Worm (Caenorhabditis elegans): ENCODE results near the gene C17C3.1.

The C17C3.1 gene

ce11 chrII:5557134-5557533 is 13.2 kb upstream of the C17C3.1 start:
- TF ChIP-seq snpc-4 (GFP tag; optimal IDR thresholded peaks at IDR 0.05) (no peak), snpc-4 (tag; optimal IDR thresholded peaks at IDR 0.05) (peak in 1 of 4 experiments; percentile 7), nhr-80 (tag; optimal IDR thresholded peaks at IDR 0.05) (peak; percentile 55), nhr-90 (tag; optimal IDR thresholded peaks at IDR 0.05) (no peak)

- no peak for TF ChIP-seq mes-4 (tag; optimal IDR thresholded peaks at IDR 0.05)
- no peak for TF ChIP-seq Y53G8AR.9 (GFP tag; conservative IDR thresholded peaks at IDR 0.05)
- no peak for TF ChIP-seq hlh-26 (GFP tag; conservative IDR thresholded peaks at IDR 0.05)
- no peak for TF ChIP-seq F52B5.7 (tag; optimal IDR thresholded peaks at IDR 0.05)
- no peak for TF ChIP-seq fkh-3 (tag; optimal IDR thresholded peaks at IDR 0.05)
- TF ChIP-seq rec-8 (tag; optimal IDR thresholded peaks at IDR 0.05): no peak
- TF ChIP-seq tbx-9 (tag; optimal IDR thresholded peaks at IDR 0.05; ENCODE audit: borderline replicate concordance): no peak
- TF ChIP-seq F23B12.7 (tag; optimal IDR thresholded peaks at IDR 0.05; ENCODE audit: insufficient read depth): no peak
- TF ChIP-seq nhr-80 (tag; optimal IDR thresholded peaks at IDR 0.05): no peak
- TF ChIP-seq nfyb-1 (GFP tag; IDR thresholded peaks at IDR 0.05): no peak
- TF ChIP-seq hlh-12 (tag; optimal IDR thresholded peaks at IDR 0.05): no peak
- TF ChIP-seq snpc-1.1 (tag; optimal IDR thresholded peaks at IDR 0.05; ENCODE audit: insufficient read depth): no peak
- TF ChIP-seq ztf-26 (tag; optimal IDR thresholded peaks at IDR 0.05): no peak
- TF ChIP-seq ztf-6 (GFP tag; IDR thresholded peaks at IDR 0.05): no peak
- TF ChIP-seq madf-8 (GFP tag; conservative IDR thresholded peaks at IDR 0.05): no peak
- no peak for TF ChIP-seq bed-1 (GFP tag; IDR thresholded peaks at IDR 0.05)
- no peak for TF ChIP-seq attf-6 (GFP tag; IDR thresholded peaks at IDR 0.05)
These were observed 9.0 kb upstream of the C17C3.1 start, which contains the start of gene C17C3.3 for ce11 chrII:5561392-5561791. TSS of gene C17C3.3 (plus strand) at chrII:5561737.

- TF ChIP-seq aptf-3 (GFP tag; IDR thresholded peaks at IDR 0.05): no peak
- TF ChIP-seq nfyb-1 (GFP tag; IDR thresholded peaks at IDR 0.05): 0 out of 2 replicates have a peak, but pooled peaks have one; percentile 41
- TF ChIP-seq lir-1 (GFP tag; conservative IDR thresholded peaks at IDR 0.05): no peak
- TF ChIP-seq hmg-1.2 (GFP tag; IDR thresholded peaks at IDR 0.05): peak; percentile 74
- no peak for TF ChIP-seq dox-1 (GFP tag; IDR thresholded peaks at IDR 0.05)
- no peak for TF ChIP-seq F52B5.7 (tag; optimal IDR thresholded peaks at IDR 0.05)
- no peak for TF ChIP-seq repo-1 (tag; optimal IDR thresholded peaks at IDR 0.05)
- peak; percentile 80 for TF ChIP-seq snpc-1.1 (tag; optimal IDR thresholded peaks at IDR 0.05; ENCODE audit: insufficient read depth)
- TF ChIP-seq cebp-2 (GFP tag; IDR thresholded peaks at IDR 0.05): 0 out of 2 replicates have a peak, but pooled peaks have one; percentile 50
- 0 out of 2 replicates have a peak, but pooled peaks have one; percentile 56 for TF ChIP-seq lin-26 (GFP tag; IDR thresholded peaks at IDR 0.05)
- peak; percentile 72; the same call in 1 of the 2 replicates for TF ChIP-seq pbrm-1 (GFP tag; IDR thresholded peaks at IDR 0.05)
- no peak for TF ChIP-seq mel-28 (tag; optimal IDR thresholded peaks at IDR 0.05; ENCODE audit: borderline replicate concordance)
- TF ChIP-seq athp-1 (tag; optimal IDR thresholded peaks at IDR 0.05): no peak
- TF ChIP-seq tbp1 (GFP tag; optimal IDR thresholded peaks at IDR 0.05): no peak
- no peak for TF ChIP-seq snpc-4 (GFP tag; optimal IDR thresholded peaks at IDR 0.05)
- TF ChIP-seq snpc-4 (tag; optimal IDR thresholded peaks at IDR 0.05): peak in 2 of 4 experiments; percentile 75 to 91
- TF ChIP-seq C06A6.2 (GFP tag; conservative IDR thresholded peaks at IDR 0.05): no peak
- peak; percentile 82; the same call in 1 of the 2 replicates for TF ChIP-seq attf-6 (GFP tag; IDR thresholded peaks at IDR 0.05)
- TF ChIP-seq die-1 (tag; optimal IDR thresholded peaks at IDR 0.05): no peak
- no peak for TF ChIP-seq nhr-80 (tag; optimal IDR thresholded peaks at IDR 0.05)
- no peak for TF ChIP-seq F22D6.2 (tag; optimal IDR thresholded peaks at IDR 0.05)
These were observed 5.2 kb upstream of the C17C3.1 start for ce11 chrII:5565082-5565623.
